Fruit fly (Drosophila melanogaster) whole organism, embryonic: ENCODE measurements around the gene CG2104.

Experiments used
- Antp ChIP-seq: fragments of 200-800 bp; sonication (Bioruptor generic); optimal IDR thresholded peaks from 3 replicates; lab custom pipeline; 2016; ENCODE audit warnings: missing biosample characterization, missing genetic modification characterization
- Blimp-1 ChIP-seq: fragments of 200-800 bp; sonication (Bioruptor generic); optimal IDR thresholded peaks from 3 replicates; lab custom pipeline; 2018; ENCODE audit warnings: missing biosample characterization, missing genetic modification characterization, mild to moderate bottlenecking, moderate library complexity, missing genetic modification reagents
- CG10147 ChIP-seq: fragments of 200-800 bp; sonication (Bioruptor generic); optimal IDR thresholded peaks from 2 replicates; lab custom pipeline; 2019; ENCODE audit warnings: missing biosample characterization, mild to moderate bottlenecking, missing genetic modification characterization, moderate library complexity
- CG11398 ChIP-seq: fragments of 200-800 bp; sonication (Bioruptor generic); optimal IDR thresholded peaks from 2 replicates; lab custom pipeline; 2016; ENCODE audit warnings: missing biosample characterization, missing genetic modification characterization
- CG15479 ChIP-seq: fragments of 200-800 bp; sonication (Bioruptor generic); optimal IDR thresholded peaks from 3 replicates; lab custom pipeline; 2019; ENCODE audit warnings: missing biosample characterization, mild to moderate bottlenecking, missing genetic modification characterization, moderate library complexity
- CG15696 ChIP-seq: fragments of 200-800 bp; sonication (Bioruptor generic); optimal IDR thresholded peaks from 2 replicates; lab custom pipeline; 2019; ENCODE audit warnings: missing biosample characterization, mild to moderate bottlenecking, missing genetic modification characterization, moderate library complexity
- CG1602 ChIP-seq: fragments of 200-800 bp; sonication (Bioruptor generic); optimal IDR thresholded peaks from 3 replicates; lab custom pipeline; 2016; ENCODE audit warnings: missing biosample characterization, missing genetic modification characterization
- CG16863 ChIP-seq: fragments of 200-800 bp; sonication (Bioruptor generic); optimal IDR thresholded peaks from 3 replicates; lab custom pipeline; 2016; ENCODE audit warnings: missing biosample characterization, missing genetic modification characterization
- CG17186 ChIP-seq: fragments of 200-800 bp; sonication (Bioruptor generic); optimal IDR thresholded peaks from 3 replicates; lab custom pipeline; 2017; ENCODE audit warnings: missing biosample characterization, missing genetic modification reagents, missing genetic modification characterization
- CG17328 ChIP-seq: fragments of 200-800 bp; sonication (Bioruptor generic); IDR thresholded peaks from 2 replicates; pipeline ENCODE4 v1.3.6; 2022; ENCODE audit warnings: missing biosample characterization, missing genetic modification characterization
- CG17912 ChIP-seq: fragments of 200-800 bp; sonication (Bioruptor generic); optimal IDR thresholded peaks from 2 replicates; lab custom pipeline; 2018; ENCODE audit warnings: missing biosample characterization, mild to moderate bottlenecking, missing genetic modification characterization
- CG18011 ChIP-seq: fragments of 200-800 bp; sonication (Bioruptor generic); optimal IDR thresholded peaks from 2 replicates; lab custom pipeline; 2017; ENCODE audit warnings: missing biosample characterization, missing genetic modification characterization, mild to moderate bottlenecking, moderate library complexity, missing genotype
- CG31224 ChIP-seq: fragments of 200-800 bp; sonication (Bioruptor generic); IDR thresholded peaks from 2 replicates; pipeline ENCODE4 v1.3.6; 2022; ENCODE audit warnings: missing biosample characterization, missing genetic modification characterization
- CG32772 ChIP-seq: fragments of 200-800 bp; sonication (Bioruptor generic); IDR thresholded peaks from 2 replicates; pipeline ENCODE4 v1.3.6; 2022; ENCODE audit warnings: missing biosample characterization, missing genetic modification characterization
- CG34224 ChIP-seq: fragments of 200-800 bp; sonication (Bioruptor generic); IDR thresholded peaks from 3 replicates; pipeline ENCODE4 v1.3.6; 2022; ENCODE audit warnings: missing biosample characterization, missing genetic modification characterization; ENCODE audit not compliant: partially characterized antibody
- CG6175 ChIP-seq: fragments of 200-800 bp; sonication (Bioruptor generic); IDR thresholded peaks from 3 replicates; pipeline ENCODE4 v1.3.6; 2022; ENCODE audit warnings: missing biosample characterization, missing genetic modification characterization
- CG6689 ChIP-seq: fragments of 200-800 bp; sonication (Bioruptor generic); IDR thresholded peaks from 2 replicates; pipeline ENCODE4 v1.3.6; 2022; ENCODE audit warnings: missing biosample characterization, missing genetic modification characterization
- CTCF ChIP-seq: fragments of 200-800 bp; sonication (Bioruptor generic); optimal IDR thresholded peaks from 2 replicates; lab custom pipeline; 2017; ENCODE audit warnings: missing biosample characterization, mild to moderate bottlenecking, missing genetic modification characterization, moderate library complexity
- Dad ChIP-seq: fragments of 200-800 bp; sonication (Bioruptor generic); optimal IDR thresholded peaks from 3 replicates; lab custom pipeline; 2016; ENCODE audit warnings: missing biosample characterization, missing genetic modification characterization
- Dp ChIP-seq: fragments of 200-800 bp; sonication (Bioruptor generic); optimal IDR thresholded peaks from 2 replicates; lab custom pipeline; 2018; ENCODE audit warnings: missing biosample characterization, mild to moderate bottlenecking, missing genetic modification characterization, moderate library complexity
- Ets65A ChIP-seq: fragments of 200-800 bp; sonication (Bioruptor generic); peaks from one replicate; lab custom pipeline; 2016; ENCODE audit warnings: missing biosample characterization, missing genetic modification characterization
- Ets97D ChIP-seq: fragments of 200-800 bp; sonication (Bioruptor generic); optimal IDR thresholded peaks from 3 replicates; lab custom pipeline; 2016; ENCODE audit warnings: missing biosample characterization, missing genetic modification characterization
- H15 ChIP-seq: fragments of 200-800 bp; sonication (Bioruptor generic); IDR thresholded peaks from 3 replicates; pipeline ENCODE4 v1.3.6; 2022; ENCODE audit warnings: missing biosample characterization, missing genetic modification characterization
- HLH3B ChIP-seq: fragments of 200-800 bp; sonication (Bioruptor generic); IDR thresholded peaks from 2 replicates; pipeline ENCODE4 v1.3.6; 2022; ENCODE audit warnings: missing biosample characterization, missing genetic modification characterization
- Hsf ChIP-seq: fragments of 200-800 bp; sonication (Bioruptor generic); optimal IDR thresholded peaks from 3 replicates; lab custom pipeline; 2016; ENCODE audit warnings: missing biosample characterization, missing genetic modification characterization
- Mad ChIP-seq: fragments of 200-800 bp; sonication (Bioruptor generic); optimal IDR thresholded peaks from 2 replicates; lab custom pipeline; 2016; ENCODE audit warnings: missing biosample characterization, missing genetic modification characterization
- Meics ChIP-seq: fragments of 200-800 bp; sonication (Bioruptor generic); optimal IDR thresholded peaks from 2 replicates; lab custom pipeline; 2017; ENCODE audit warnings: missing biosample characterization, mild to moderate bottlenecking, missing genetic modification characterization
- NC2β ChIP-seq: fragments of 200-800 bp; sonication (Bioruptor generic); optimal IDR thresholded peaks from 2 replicates; lab custom pipeline; 2016; ENCODE audit warnings: missing biosample characterization, missing genetic modification characterization
- Oli ChIP-seq: fragments of 200-800 bp; sonication (Bioruptor generic); optimal IDR thresholded peaks from 2 replicates; lab custom pipeline; 2018; ENCODE audit warnings: missing biosample characterization, mild to moderate bottlenecking, missing genetic modification characterization, moderate library complexity
- Trl ChIP-seq, 3 experiments: fragments of >200 bp in 2 of 3; fragments of 200-800 bp in 1 of 3; sonication (Bioruptor generic) in 1 of 3; optimal IDR thresholded peaks; 2 replicates in 1 of 3; 3 replicates in 2 of 3; lab custom pipeline; 2016 to 2017; ENCODE audit warnings: missing biosample characterization in 1 of 3, missing genetic modification characterization in 1 of 3
- cg ChIP-seq: fragments of 200-800 bp; sonication (Bioruptor generic); optimal IDR thresholded peaks from 3 replicates; lab custom pipeline; 2019; ENCODE audit warnings: missing biosample characterization, mild to moderate bottlenecking, missing genetic modification characterization, moderate library complexity
- dimm ChIP-seq: fragments of 200-800 bp; sonication (Bioruptor generic); IDR thresholded peaks from 2 replicates; pipeline ENCODE4 v1.3.6; 2022; ENCODE audit warnings: missing biosample characterization, missing genetic modification characterization
- dmrt99B ChIP-seq: fragments of 200-800 bp; sonication (Bioruptor generic); optimal IDR thresholded peaks from 2 replicates; lab custom pipeline; 2018; ENCODE audit warnings: missing biosample characterization, mild to moderate bottlenecking, missing genetic modification characterization, moderate library complexity
- grn ChIP-seq: fragments of 200-800 bp; sonication (Bioruptor generic); optimal IDR thresholded peaks from 3 replicates; lab custom pipeline; 2017; ENCODE audit warnings: missing biosample characterization, missing genetic modification characterization
- gsb-n ChIP-seq: fragments of 200-800 bp; sonication (Bioruptor generic); optimal IDR thresholded peaks from 3 replicates; lab custom pipeline; 2018; ENCODE audit warnings: missing biosample characterization, mild to moderate bottlenecking, missing genetic modification characterization
- ind ChIP-seq: fragments of 200-800 bp; sonication (Bioruptor generic); optimal IDR thresholded peaks from 3 replicates; lab custom pipeline; 2016; ENCODE audit warnings: missing biosample characterization, missing genetic modification characterization
- insv ChIP-seq, 2 experiments: fragments of 200-800 bp; sonication (Bioruptor generic); optimal IDR thresholded peaks; 3 replicates each; lab custom pipeline; 2016 to 2018; ENCODE audit warnings: missing biosample characterization in 2 of 2, missing genetic modification characterization in 2 of 2
- lmd ChIP-seq: fragments of 200-800 bp; sonication (Bioruptor generic); IDR thresholded peaks from 2 replicates; pipeline ENCODE4 v1.3.6; 2022; ENCODE audit warnings: missing biosample characterization, missing genetic modification characterization
- pros ChIP-seq: fragments of 200-800 bp; sonication (Bioruptor generic); optimal IDR thresholded peaks from 3 replicates; lab custom pipeline; 2019; ENCODE audit warnings: missing biosample characterization, mild to moderate bottlenecking, missing genetic modification characterization, moderate library complexity
- rib ChIP-seq: fragments of 200-800 bp; sonication (Bioruptor generic); IDR thresholded peaks from 2 replicates; pipeline ENCODE4 v1.3.6; 2022; ENCODE audit warnings: missing biosample characterization, missing genetic modification characterization
- run ChIP-seq: fragments of 200-800 bp; sonication (Bioruptor generic); optimal IDR thresholded peaks from 3 replicates; lab custom pipeline; 2018; ENCODE audit warnings: missing biosample characterization, mild to moderate bottlenecking, missing genetic modification characterization
- sens ChIP-seq: fragments of 200-800 bp; sonication (Bioruptor generic); peaks from one replicate; lab custom pipeline; 2016; ENCODE audit warnings: missing biosample characterization, missing genetic modification characterization
- shn ChIP-seq: fragments of 200-800 bp; sonication (Bioruptor generic); optimal IDR thresholded peaks from 3 replicates; lab custom pipeline; 2016; ENCODE audit warnings: missing biosample characterization, missing genetic modification characterization
- vvl ChIP-seq: fragments of 200-800 bp; sonication (Bioruptor generic); IDR thresholded peaks from 2 replicates; pipeline ENCODE4 v1.3.6; 2022; ENCODE audit warnings: missing biosample characterization, missing genetic modification characterization

The CG2104 gene

DNA sequence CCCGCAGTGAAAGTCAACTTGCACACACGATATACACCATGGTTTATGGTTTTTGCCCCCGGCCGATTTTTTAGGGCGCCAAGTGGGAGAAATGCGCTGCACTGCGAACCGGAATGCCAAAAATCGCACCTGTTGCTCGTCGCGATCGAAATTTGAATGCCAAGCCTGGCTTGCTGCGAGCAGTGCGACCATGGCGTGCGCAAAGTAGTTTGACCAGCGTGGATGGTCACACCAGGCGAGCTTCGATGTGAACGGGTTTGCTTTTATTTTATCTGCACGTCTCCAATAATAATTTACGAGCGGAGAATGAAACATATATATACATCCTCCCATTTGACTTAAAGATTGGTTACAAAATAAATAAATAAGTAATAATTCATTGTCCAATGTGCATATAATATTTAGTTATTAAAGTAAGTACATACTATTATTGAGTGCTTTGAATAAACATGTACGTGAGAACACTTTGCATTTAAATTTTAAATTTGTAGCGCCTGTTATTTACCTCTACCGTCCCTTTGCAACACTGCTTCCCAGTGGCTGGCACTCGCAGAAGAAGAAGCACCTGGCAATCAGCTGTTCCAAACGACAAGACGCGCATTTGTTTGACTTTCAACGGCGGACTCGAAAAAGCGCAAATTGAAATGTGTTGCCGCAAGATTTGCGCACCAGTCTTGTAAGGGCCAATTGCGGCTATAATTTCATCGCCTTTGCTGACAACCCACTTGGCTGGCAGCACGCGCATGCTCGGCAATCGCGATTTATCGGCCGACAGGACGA is 7.6 kb downstream of the CG2104 start, which contains the start of the genes Rab23 and plx (continued):
- TF ChIP-seq shn = peak; percentile 16
- no peak for TF ChIP-seq CG18011 (GFP tag; lab: Kevin White, UChicago)
- peak; percentile 78 for TF ChIP-seq Ets97D (GFP tag; lab: Kevin White, UChicago)
- TF ChIP-seq CG16863 = no peak
- TF ChIP-seq CG6689 = no peak

DNA sequence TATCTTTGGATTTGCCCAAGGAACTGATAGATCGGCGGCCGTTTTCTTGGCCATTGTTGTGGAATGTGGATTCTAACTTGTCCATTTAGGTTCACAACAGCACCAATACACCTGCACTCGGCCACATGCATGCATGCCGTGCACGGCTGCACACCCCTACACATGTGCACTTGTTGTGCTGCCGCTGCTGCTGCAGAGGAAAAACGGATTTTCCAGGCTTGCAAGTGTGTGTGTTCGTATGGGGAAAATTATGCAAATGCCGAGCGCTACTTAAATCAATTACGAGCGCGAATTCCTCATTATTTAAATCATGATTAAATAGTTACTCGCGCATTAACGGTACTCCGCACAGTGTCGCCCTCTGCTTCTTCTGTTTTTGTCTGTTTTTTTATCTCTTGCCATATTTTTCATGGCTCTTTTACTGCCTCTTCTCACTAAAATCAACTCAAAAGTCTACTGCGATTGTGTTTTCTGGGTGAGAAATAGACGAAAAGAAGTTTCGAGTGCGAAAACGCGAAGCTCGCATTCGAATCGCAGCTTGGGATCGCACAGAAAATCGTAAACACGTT is 8.5 kb downstream of the CG2104 start:
- TF ChIP-seq run (tag; lab: Kevin White, UChicago) = no peak
- peak; percentile 85 for TF ChIP-seq cg (GFP tag; lab: Kevin White, UChicago)
- TF ChIP-seq CG15479 = peak; percentile 76
- TF ChIP-seq rib (GFP tag; lab: Robert Waterston, UW) = peak; percentile 30; the same call in 1 of the 2 replicates
- TF ChIP-seq vvl (GFP tag; lab: Robert Waterston, UW) = peak; percentile 8; the same call in 1 of the 2 replicates
- no peak for TF ChIP-seq CG10147 (GFP tag; lab: Kevin White, UChicago)
- TF ChIP-seq CTCF (GFP tag; lab: Kevin White, UChicago) = peak; percentile 79
- TF ChIP-seq Ets65A (GFP tag; lab: Kevin White, UChicago) = peak; percentile 48
- no peak for TF ChIP-seq CG17328
- peak; percentile 55 for TF ChIP-seq sens
- peak in 1 of 2 experiments; percentile 25 for TF ChIP-seq insv (GFP tag; optimal IDR thresholded peaks at IDR 0.05; lab: Kevin White, UChicago)
- TF ChIP-seq CG34224 = 0 out of 3 replicates have a peak, but pooled peaks have one; percentile 33

DNA sequence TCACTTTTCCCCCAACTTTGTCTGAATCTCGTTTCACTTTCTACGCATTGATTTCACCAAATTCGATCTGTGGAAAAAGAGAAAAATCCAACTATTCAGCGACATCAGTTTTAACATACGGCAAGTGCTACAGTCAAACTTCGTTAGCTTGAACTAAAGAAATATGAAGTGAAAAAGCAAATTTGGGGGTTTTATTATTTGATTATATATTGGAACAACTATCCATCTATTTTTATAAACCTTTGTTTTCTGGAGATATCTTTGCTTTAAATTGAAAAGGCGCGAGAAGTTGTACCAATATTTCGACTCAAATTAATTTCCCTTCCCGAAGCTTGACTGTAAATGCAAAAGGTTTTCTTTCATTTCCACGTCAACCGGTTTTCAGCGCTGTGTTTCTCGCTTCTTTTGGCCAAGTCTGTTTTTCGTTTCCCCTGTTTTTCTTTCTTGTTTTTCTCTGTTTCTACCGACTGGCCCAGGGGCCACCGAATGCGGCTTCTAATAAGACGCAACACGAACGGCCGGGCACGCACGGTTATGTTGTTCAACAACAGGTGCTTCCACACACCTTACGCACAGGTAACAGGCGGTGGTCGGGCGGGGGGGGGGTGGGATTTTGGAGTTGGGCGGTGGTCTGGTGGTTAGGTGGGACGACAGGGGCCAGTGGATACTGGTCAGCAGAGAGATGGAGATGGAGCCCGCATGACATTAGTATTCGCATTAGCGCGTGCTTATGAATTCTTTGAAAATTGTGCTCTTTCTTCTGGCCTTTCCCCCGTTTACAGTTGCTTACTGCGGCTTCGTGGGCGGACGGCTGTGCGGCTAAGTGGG is 10.0 kb downstream of the CG2104 start:
- TF ChIP-seq gsb-n (peak; percentile 77), H15 (GFP tag; lab: Robert Waterston, UW) (0 out of 3 replicates have a peak, but pooled peaks have one; percentile 32), Dad (GFP tag; lab: Kevin White, UChicago) (peak; percentile 22), CG15696 (tag; lab: Kevin White, UChicago) (peak; percentile 48), CG17912 (GFP tag; lab: Kevin White, UChicago) (no peak), pros (GFP tag; lab: Kevin White, UChicago) (peak; percentile 58), CG31224 (no peak), lmd (GFP tag; lab: Robert Waterston, UW) (peak; percentile 54), NC2β (GFP tag; lab: Kevin White, UChicago) (peak; percentile 34), dimm (GFP tag; lab: Robert Waterston, UW) (peak; percentile 29; the same call in 1 of the 2 replicates), CG6175 (GFP tag; lab: Robert Waterston, UW) (peak; percentile 65; the same call in 1 of the 3 replicates), dmrt99B (peak; percentile 83), Hsf (peak; percentile 59), CG6689 (peak; percentile 48), CG11398 (GFP tag; lab: Kevin White, UChicago) (peak; percentile 33), Dp (GFP tag; lab: Kevin White, UChicago) (no peak), grn (GFP tag; lab: Kevin White, UChicago) (no peak), sens (peak; percentile 93), CG1602 (GFP tag; lab: Kevin White, UChicago) (peak; percentile 28), ind (GFP tag; lab: Kevin White, UChicago) (peak; percentile 36), CG32772 (GFP tag; lab: Robert Waterston, UW) (peak; percentile 36; the same call in 1 of the 2 replicates), CG17186 (no peak), Mad (peak; percentile 23), HLH3B (GFP tag; lab: Robert Waterston, UW) (peak; percentile 71), Oli (tag; lab: Kevin White, UChicago) (peak; percentile 69), Trl (optimal IDR thresholded peaks at IDR 0.05; lab: Kevin White, UChicago) (no peak), Trl (GFP tag; optimal IDR thresholded peaks at IDR 0.05; lab: Kevin White, UChicago) (peak; percentile 8), Antp (GFP tag; lab: Kevin White, UChicago) (peak; percentile 15), Meics (GFP tag; lab: Kevin White, UChicago) (peak; percentile 20), Blimp-1 (GFP tag; lab: Kevin White, UChicago) (peak; percentile 92)
